Fruit fly (Drosophila melanogaster) whole organism, pupa: ENCODE measurements around the gene CG31668.

Source experiments
- CG12605 ChIP-seq: fragments of 200-800 bp; sonication (Bioruptor generic); IDR thresholded peaks from 2 replicates; pipeline ENCODE4 v1.3.6; 2022; ENCODE audit warnings: missing biosample characterization, missing genetic modification characterization
- CG34367 ChIP-seq: fragments of 200-800 bp; sonication (Bioruptor generic); optimal IDR thresholded peaks from 2 replicates; lab custom pipeline; 2018; ENCODE audit warnings: missing biosample characterization, mild to moderate bottlenecking, missing genetic modification characterization
- CG8159 ChIP-seq: fragments of 200-800 bp; sonication (Bioruptor generic); optimal IDR thresholded peaks from 3 replicates; lab custom pipeline; 2018; ENCODE audit warnings: missing biosample characterization, mild to moderate bottlenecking, missing genetic modification characterization, moderate library complexity
- CG8301 ChIP-seq: fragments of 200-800 bp; sonication (Bioruptor generic); optimal IDR thresholded peaks from 2 replicates; lab custom pipeline; 2018; ENCODE audit warnings: missing biosample characterization, mild to moderate bottlenecking, missing genetic modification characterization
- EcR ChIP-seq: fragments of 200-800 bp; sonication (Bioruptor generic); optimal IDR thresholded peaks from 3 replicates; lab custom pipeline; 2019; ENCODE audit warnings: missing biosample characterization, missing genetic modification characterization, mild to moderate bottlenecking, moderate library complexity, missing genetic modification reagents

- TF ChIP-seq CG12605 (GFP tag; lab: Robert Waterston, UW) (no peak), EcR (GFP tag; lab: Kevin White, UChicago) (no peak), CG8159 (tag; lab: Kevin White, UChicago) (no peak), CG34367 (tag; lab: Kevin White, UChicago) (no peak), CG8301 (tag; lab: Kevin White, UChicago) (no peak)
Measured at dm6 chr2L:2251175-2251574, 45.2 kb upstream of the CG31668 start, which contains the start of gene Ser12.
